Worm (Caenorhabditis elegans): ENCODE measurements around the gene tag-278.

- TF ChIP-seq sptf-1 (tag; optimal IDR thresholded peaks at IDR 0.05), result no peak
- no peak for TF ChIP-seq fkh-10 (GFP tag; optimal IDR thresholded peaks at IDR 0.05)
- TF ChIP-seq ceh-63 (GFP tag; optimal IDR thresholded peaks at IDR 0.05), result no peak
- no peak for TF ChIP-seq nhr-71 (tag; optimal IDR thresholded peaks at IDR 0.05)
Measured at ce11 chrX:3738617-3739016, 49.6 kb upstream of the tag-278 start.

Measured in whole organism, L1 larva.